Worm (Caenorhabditis elegans) whole organism, mixed stage, embryonic: ENCODE measurements around the gene F53H8.3.

Experiments used
- M03D4.4 ChIP-seq: sonication (generic microtip); optimal IDR thresholded peaks from 2 replicates; lab custom pipeline; 2017; ENCODE audit warnings: mild to moderate bottlenecking, missing genetic modification characterization, missing compliant biosample characterization
- bed-3 ChIP-seq: fragments of 200-800 bp; sonication (Bioruptor generic); optimal IDR thresholded peaks from 3 replicates; lab custom pipeline; 2018; ENCODE audit warnings: mild to moderate bottlenecking, missing genetic modification characterization, moderate library complexity, missing compliant biosample characterization
- blmp-1 ChIP-seq: fragments of 150-350 bp; optimal IDR thresholded peaks from 2 replicates; lab custom pipeline; 2014; ENCODE audit warnings: missing biosample characterization, missing genetic modification characterization
- ceh-39 ChIP-seq: fragments of 150-350 bp; optimal IDR thresholded peaks from 2 replicates; lab custom pipeline; 2014; ENCODE audit warnings: missing biosample characterization, missing genetic modification characterization
- ceh-43 ChIP-seq: fragments of 200-800 bp; sonication (Bioruptor generic); optimal IDR thresholded peaks from 2 replicates; lab custom pipeline; 2018; ENCODE audit warnings: mild to moderate bottlenecking, missing genetic modification characterization, moderate library complexity, missing compliant biosample characterization
- ceh-83 ChIP-seq: fragments of 200-800 bp; sonication (Bioruptor generic); optimal IDR thresholded peaks from 2 replicates; lab custom pipeline; 2018; ENCODE audit warnings: mild to moderate bottlenecking, missing genetic modification characterization, missing compliant biosample characterization
- ces-1 ChIP-seq: fragments of 150-350 bp; optimal IDR thresholded peaks from 2 replicates; lab custom pipeline; 2014; ENCODE audit warnings: missing biosample characterization, missing genetic modification reagents, missing genetic modification characterization
- cnd-1 ChIP-seq: fragments of 200-800 bp; sonication (Bioruptor generic); optimal IDR thresholded peaks from 2 replicates; lab custom pipeline; 2018; ENCODE audit warnings: mild to moderate bottlenecking, missing genetic modification characterization, missing compliant biosample characterization
- drap-1 ChIP-seq: fragments of 200-800 bp; sonication (Bioruptor generic); optimal IDR thresholded peaks from 3 replicates; lab custom pipeline; 2018; ENCODE audit warnings: mild to moderate bottlenecking, missing genetic modification characterization, missing compliant biosample characterization
- elt-1 ChIP-seq: sonication (generic microtip); optimal IDR thresholded peaks from 2 replicates; lab custom pipeline; 2017; ENCODE audit warnings: missing genetic modification characterization, mild to moderate bottlenecking, missing compliant biosample characterization, antibody characterized with exemption, moderate library complexity, borderline replicate concordance; ENCODE audit not compliant: insufficient read depth
- elt-3 ChIP-seq: fragments of 150-350 bp; optimal IDR thresholded peaks from 2 replicates; lab custom pipeline; 2014; ENCODE audit warnings: missing biosample characterization, missing genetic modification characterization
- flh-1 ChIP-seq: fragments of 200-800 bp; sonication (Bioruptor generic); optimal IDR thresholded peaks from 2 replicates; lab custom pipeline; 2018; ENCODE audit warnings: mild to moderate bottlenecking, missing genetic modification characterization, moderate library complexity, missing compliant biosample characterization
- hlh-1 ChIP-seq: fragments of 150-350 bp; optimal IDR thresholded peaks from 2 replicates; lab custom pipeline; 2014; ENCODE audit warnings: missing biosample characterization, missing genetic modification reagents, missing genetic modification characterization
- lin-32 ChIP-seq: fragments of 200-800 bp; sonication (Bioruptor generic); optimal IDR thresholded peaks from 2 replicates; lab custom pipeline; 2018; ENCODE audit warnings: mild to moderate bottlenecking, missing genetic modification characterization, missing compliant biosample characterization
- lsy-2 ChIP-seq: fragments of 150-350 bp; optimal IDR thresholded peaks from 2 replicates; lab custom pipeline; 2014; ENCODE audit warnings: missing biosample characterization, missing genetic modification characterization
- mab-5 ChIP-seq: fragments of 150-350 bp; optimal IDR thresholded peaks from 2 replicates; lab custom pipeline; 2014; ENCODE audit warnings: missing biosample characterization, missing genetic modification characterization
- mep-1 ChIP-seq: fragments of 150-350 bp; optimal IDR thresholded peaks from 2 replicates; lab custom pipeline; 2017; ENCODE audit warnings: missing biosample characterization, missing genetic modification reagents, missing genetic modification characterization, inconsistent platforms
- mls-2 ChIP-seq: sonication (generic microtip); optimal IDR thresholded peaks from 2 replicates; lab custom pipeline; 2016; ENCODE audit warnings: mild to moderate bottlenecking, missing genetic modification characterization, moderate library complexity, missing compliant biosample characterization
- nhr-12 ChIP-seq: fragments of 150-350 bp; optimal IDR thresholded peaks from 2 replicates; lab custom pipeline; 2014; ENCODE audit warnings: missing biosample characterization, missing genetic modification characterization
- nhr-237 ChIP-seq: fragments of 150-350 bp; optimal IDR thresholded peaks from 2 replicates; lab custom pipeline; 2014; ENCODE audit warnings: missing biosample characterization, missing genetic modification characterization
- nhr-28 ChIP-seq: fragments of 150-350 bp; optimal IDR thresholded peaks from 2 replicates; lab custom pipeline; 2014; ENCODE audit warnings: missing biosample characterization, missing genetic modification characterization
- nhr-76 ChIP-seq: sonication (generic microtip); optimal IDR thresholded peaks from 2 replicates; lab custom pipeline; 2017; ENCODE audit warnings: missing biosample characterization, missing genetic modification characterization
- pha-4 ChIP-seq: fragments of 150-350 bp; optimal IDR thresholded peaks from 2 replicates; lab custom pipeline; 2018; ENCODE audit warnings: missing biosample characterization, missing genetic modification reagents, missing genetic modification characterization
- sem-2 ChIP-seq: fragments of 200-800 bp; sonication (Bioruptor generic); optimal IDR thresholded peaks from 2 replicates; lab custom pipeline; 2018; ENCODE audit warnings: mild to moderate bottlenecking, missing genetic modification characterization, missing compliant biosample characterization
- snpc-4 ChIP-seq: fragments of 150-350 bp; optimal IDR thresholded peaks from 2 replicates; lab custom pipeline; 2014; ENCODE audit warnings: missing biosample characterization, missing genetic modification characterization
- tbx-8 ChIP-seq: fragments of 200-800 bp; sonication (Bioruptor generic); optimal IDR thresholded peaks from 2 replicates; lab custom pipeline; 2018; ENCODE audit warnings: mild to moderate bottlenecking, missing genetic modification characterization, moderate library complexity, missing compliant biosample characterization
- unc-120 ChIP-seq: sonication (generic microtip); optimal IDR thresholded peaks from 2 replicates; lab custom pipeline; 2017; ENCODE audit warnings: missing genetic modification characterization, missing compliant biosample characterization; ENCODE audit not compliant: poor library complexity, severe bottlenecking
- unc-39 ChIP-seq: fragments of 150-350 bp; optimal IDR thresholded peaks from 2 replicates; lab custom pipeline; 2014; ENCODE audit warnings: missing biosample characterization, missing genetic modification characterization
- unc-62 ChIP-seq: fragments of 150-350 bp; optimal IDR thresholded peaks from 2 replicates; lab custom pipeline; 2014; ENCODE audit warnings: missing biosample characterization, missing genetic modification reagents, missing genetic modification characterization
- ztf-11 ChIP-seq: fragments of 150-350 bp; optimal IDR thresholded peaks from 2 replicates; lab custom pipeline; 2014; ENCODE audit warnings: missing biosample characterization, missing genetic modification characterization

The F53H8.3 gene

DNA sequence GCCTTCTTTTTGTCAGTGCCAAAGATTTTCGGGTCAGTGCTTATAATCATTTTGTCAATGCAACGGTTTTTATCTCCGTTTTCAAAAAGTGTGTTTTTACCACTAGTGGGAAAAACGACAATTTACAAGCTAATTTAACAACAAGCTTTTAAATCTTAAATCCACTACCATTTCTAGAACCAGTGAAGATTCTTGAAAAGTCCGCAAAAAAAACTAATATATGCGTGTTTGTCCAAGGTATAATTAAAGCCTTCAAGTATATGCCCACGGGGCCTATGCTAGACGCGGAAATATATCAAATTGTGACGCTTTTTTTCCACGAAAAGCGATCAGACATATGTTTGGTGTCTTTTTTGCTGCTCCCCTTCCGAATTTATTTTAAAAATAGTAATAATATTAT lies 25.8 kb upstream of the F53H8.3 start:
- no peak for TF ChIP-seq lin-32
- no peak for TF ChIP-seq unc-120 (tag; lab: Kevin White, UChicago)
- TF ChIP-seq ztf-11 = no peak
- no peak for TF ChIP-seq ces-1
- no peak for TF ChIP-seq sem-2 (GFP tag; lab: Kevin White, UChicago)
- TF ChIP-seq cnd-1 (tag; lab: Kevin White, UChicago) = no peak
- no peak for TF ChIP-seq nhr-12 (tag; lab: Kevin White, UChicago)
- no peak for TF ChIP-seq bed-3 (GFP tag; lab: Kevin White, UChicago)

DNA sequence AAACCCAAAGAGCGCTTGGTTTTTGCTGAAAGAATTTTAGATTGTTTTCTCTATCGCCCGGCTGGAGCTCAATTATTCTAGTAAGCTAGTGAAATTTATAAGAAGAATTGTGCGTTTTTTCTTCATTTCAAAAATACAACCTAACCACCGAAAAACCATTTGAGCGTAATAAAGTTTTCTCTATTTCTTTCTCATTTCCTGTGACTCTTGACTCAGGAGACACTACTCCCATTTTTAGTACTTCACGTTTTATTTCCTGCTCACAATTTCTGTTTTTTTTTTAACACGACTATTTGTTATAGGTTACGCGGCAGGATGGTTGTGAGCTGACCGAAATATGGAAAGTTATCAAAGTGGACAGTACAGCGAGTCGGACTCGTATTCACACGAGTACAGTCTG lies 25.4 kb upstream of the F53H8.3 start, which contains the start of gene F35H12.6:
Gene F35H12.6 (plus strand): TSS at position 301 of the 400 bp plus-strand sequence.
- TF ChIP-seq pha-4 (tag; lab: Kevin White, UChicago) = no peak
- TF ChIP-seq elt-3 = no peak
- no peak for TF ChIP-seq blmp-1 (tag; lab: Kevin White, UChicago)
- TF ChIP-seq ceh-43 (GFP tag; lab: Kevin White, UChicago) = no peak
- no peak for TF ChIP-seq ceh-83 (GFP tag; lab: Kevin White, UChicago)
- no peak for TF ChIP-seq nhr-76 (tag; lab: Kevin White, UChicago)
- TF ChIP-seq flh-1 = no peak
- no peak for TF ChIP-seq lin-32
- no peak for TF ChIP-seq elt-1 (tag; lab: Kevin White, UChicago)
- TF ChIP-seq hlh-1 (tag; lab: Kevin White, UChicago) = no peak
- TF ChIP-seq unc-39 (tag; lab: Kevin White, UChicago) = no peak
- no peak for TF ChIP-seq ztf-11
- no peak for TF ChIP-seq mls-2
- TF ChIP-seq tbx-8 = no peak

DNA sequence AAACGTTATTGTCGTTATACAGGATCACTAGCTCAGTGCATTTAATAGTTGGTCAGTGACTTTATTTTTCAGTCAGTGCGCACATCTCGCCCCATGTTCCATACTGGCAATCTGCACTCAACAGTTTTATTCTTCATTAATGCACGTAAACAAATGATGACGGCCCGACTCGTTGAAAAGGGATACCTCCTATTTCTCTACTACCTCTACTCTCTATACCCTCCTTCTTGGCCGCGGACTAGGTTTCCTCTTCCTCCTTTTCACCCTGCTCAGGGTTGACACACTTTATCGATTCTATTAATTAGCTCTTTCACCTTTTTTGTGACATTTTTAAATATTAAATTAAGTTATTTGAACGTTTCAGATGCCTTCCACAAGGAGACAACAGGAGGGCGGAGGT lies 22.8 kb upstream of the F53H8.3 start, which contains the start of gene sel-12:
Gene sel-12 (plus strand): TSS at position 358 of the 400 bp plus-strand sequence.
- TF ChIP-seq ces-1 (peak; percentile 62), ceh-39 (tag; lab: Kevin White, UChicago) (peak; percentile 72), unc-120 (tag; lab: Kevin White, UChicago) (peak; percentile 41), nhr-28 (no peak), lin-32 (peak; percentile 9)
- TF ChIP-seq, all 35 proteins: peak for 4

DNA sequence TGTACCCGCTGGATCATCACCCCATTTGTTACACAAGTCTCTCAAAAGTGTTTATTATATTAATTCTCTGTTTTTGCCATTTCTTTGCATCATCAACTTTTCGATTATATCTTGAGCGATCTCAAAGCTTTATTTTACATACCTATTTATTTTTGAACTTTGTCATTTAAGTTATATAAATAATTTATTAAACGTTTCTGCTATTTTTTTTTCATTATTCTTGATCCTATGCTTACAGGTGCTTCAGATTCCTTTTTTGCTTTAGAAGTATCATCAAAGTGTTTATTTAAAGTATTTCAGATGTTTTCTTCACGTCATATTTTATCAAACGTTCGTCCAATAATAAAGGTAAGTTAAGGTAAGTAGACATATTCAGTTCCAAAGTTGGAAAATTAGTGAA lies 20.2 kb upstream of the F53H8.3 start, which contains the start of gene F35H12.5:
Gene F35H12.5 (plus strand): TSS at position 301 of the 400 bp plus-strand sequence.
- TF ChIP-seq mls-2 (no peak), drap-1 (GFP tag; lab: Kevin White, UChicago) (no peak), lin-32 (no peak), mep-1 (tag; lab: Kevin White, UChicago) (no peak), ztf-11 (no peak), nhr-76 (tag; lab: Kevin White, UChicago) (no peak), lsy-2 (tag; lab: Kevin White, UChicago) (no peak), bed-3 (GFP tag; lab: Kevin White, UChicago) (no peak), mab-5 (tag; lab: Kevin White, UChicago) (no peak), unc-62 (GFP tag; lab: Kevin White, UChicago) (no peak), snpc-4 (no peak)

DNA sequence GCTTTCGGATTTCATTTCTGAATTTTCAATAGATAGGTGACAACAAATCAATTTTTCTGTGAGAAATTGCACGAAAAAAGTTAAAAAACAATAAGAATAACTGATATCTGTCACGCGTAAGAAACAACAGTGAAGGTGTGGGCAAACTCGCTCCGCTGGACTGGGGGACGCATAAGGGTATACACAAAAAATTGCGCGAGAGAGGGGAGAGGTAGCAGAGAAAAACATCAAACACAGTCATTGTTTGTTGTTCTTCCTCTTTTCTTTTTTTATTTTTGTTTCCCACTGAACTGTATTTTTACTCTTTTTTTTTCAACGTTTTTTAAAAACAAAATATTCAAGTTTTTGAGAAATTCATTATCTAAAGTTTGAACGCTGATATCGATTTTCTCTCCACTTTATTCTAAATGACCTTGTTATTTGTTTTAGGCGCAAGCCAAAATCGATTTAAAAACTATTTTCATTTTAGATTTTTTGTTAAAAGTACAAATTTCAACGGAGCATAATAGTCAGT lies 13.8 kb upstream of the F53H8.3 start, which contains the start of the genes pifk-1 and tbc-11:
Gene pifk-1 (minus strand): TSS at position 17 of the 514 bp plus-strand sequence.
Gene tbc-11 (plus strand): TSS at position 464 of the 514 bp plus-strand sequence.
- TF ChIP-seq M03D4.4 (no peak), pha-4 (tag; lab: Kevin White, UChicago) (peak; percentile 12), unc-120 (tag; lab: Kevin White, UChicago) (peak; percentile 26), mep-1 (tag; lab: Kevin White, UChicago) (peak; percentile 70)
- TF ChIP-seq, all 35 proteins: peak for 3

DNA sequence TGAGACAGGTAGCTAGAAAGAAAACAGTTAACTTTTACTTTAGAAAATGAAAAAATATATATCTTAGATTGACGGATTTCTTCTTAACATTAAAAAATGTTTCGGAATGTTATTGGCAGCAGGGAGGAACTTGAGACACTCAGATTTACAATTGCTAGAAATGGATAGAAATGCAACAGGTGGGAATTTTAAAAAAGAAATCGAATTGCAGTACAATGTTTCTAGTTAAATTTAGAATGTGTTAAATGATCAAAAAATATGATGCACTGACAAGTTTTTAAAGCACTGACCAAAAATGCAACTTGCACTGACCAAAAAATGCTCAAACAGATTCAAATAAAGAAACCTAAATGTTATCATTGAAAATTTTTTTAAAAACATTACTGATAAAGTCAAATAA lies 12.2 kb upstream of the F53H8.3 start:
- no peak for TF ChIP-seq nhr-237 (tag; lab: Kevin White, UChicago)
- TF ChIP-seq, all 35 proteins: peak for 0
